Fruit fly (Drosophila melanogaster): Measurements from ENCODE around the gene CG7049.

CG7049 gene

DNA sequence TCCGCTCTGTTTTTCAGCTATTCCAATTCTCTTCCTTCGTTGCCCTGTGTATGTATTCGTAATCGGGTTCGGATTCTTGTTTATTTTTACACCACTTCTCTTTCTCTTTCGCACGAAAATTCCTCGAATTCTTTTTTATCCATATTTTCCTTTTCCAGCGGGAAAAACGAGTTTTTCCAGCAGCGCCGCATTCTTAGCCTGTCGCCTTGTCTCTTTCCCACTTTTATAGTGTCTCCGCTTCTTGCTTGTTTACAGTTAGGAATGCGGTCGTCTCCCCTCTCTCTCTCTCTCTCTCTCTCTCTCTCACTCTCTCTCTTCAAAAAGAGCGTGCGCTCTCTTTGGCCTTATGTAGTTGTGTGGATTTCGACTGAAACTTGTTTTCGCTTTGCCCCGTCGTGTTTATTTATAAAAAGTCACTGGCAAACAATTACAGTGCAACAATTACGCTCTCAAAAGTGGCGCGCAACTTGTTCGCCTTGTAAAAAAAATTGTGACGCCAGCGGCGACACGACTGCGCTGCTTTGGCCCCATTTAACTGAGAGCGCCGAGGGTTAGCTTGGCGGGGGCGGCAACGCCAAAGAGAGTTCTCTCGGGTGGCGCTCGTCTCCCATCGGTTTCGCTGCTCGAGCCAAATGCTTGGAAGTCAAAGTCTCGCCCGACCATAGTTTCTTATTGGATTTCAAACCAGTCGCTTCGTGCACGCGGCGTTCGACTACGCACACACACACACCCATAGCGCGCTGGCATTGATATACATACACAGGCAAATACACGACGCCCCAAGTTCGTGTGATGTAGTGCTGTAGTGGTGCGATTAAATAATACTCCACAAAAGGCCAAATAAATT, 44.7 kb downstream of the CG7049 start (continued):
- TF ChIP-seq CG17361 (GFP tag; IDR thresholded peaks at IDR 0.05) (no peak), CG6654 (GFP tag; optimal IDR thresholded peaks at IDR 0.05) (no peak), BEAF-32 (GFP tag; optimal IDR thresholded peaks at IDR 0.05) (no peak), Trl (optimal IDR thresholded peaks at IDR 0.05) (peak; percentile 97 to 100), Trl (GFP tag; optimal IDR thresholded peaks at IDR 0.05) (peak; percentile 83), CG9727 (GFP tag; optimal IDR thresholded peaks at IDR 0.05) (no peak), Med (GFP tag) (peak; percentile 91), slbo (GFP tag; IDR thresholded peaks at IDR 0.05) (0 out of 2 replicates have a peak, but pooled peaks have one; percentile 13), Scr (GFP tag; IDR thresholded peaks at IDR 0.05; ENCODE audit: partially characterized antibody) (peak; percentile 42; the same call in 1 of the 2 replicates), ewg (GFP tag; optimal IDR thresholded peaks at IDR 0.05) (peak; percentile 47), Fer2 (tag; optimal IDR thresholded peaks at IDR 0.05) (no peak), sima (GFP tag; optimal IDR thresholded peaks at IDR 0.05) (no peak), CG7745 (tag; optimal IDR thresholded peaks at IDR 0.05) (no peak), CG2875 (GFP tag; optimal IDR thresholded peaks at IDR 0.05) (no peak), CG12391 (tag; optimal IDR thresholded peaks at IDR 0.05) (no peak), HmgZ (tag; optimal IDR thresholded peaks at IDR 0.05) (peak; percentile 73), eve (GFP tag; optimal IDR thresholded peaks at IDR 0.05) (peak in 1 of 2 experiments; percentile 25), CG18011 (GFP tag; optimal IDR thresholded peaks at IDR 0.05) (peak; percentile 27), CG1233 (GFP tag; optimal IDR thresholded peaks at IDR 0.05) (peak; percentile 6), Rx (GFP tag; IDR thresholded peaks at IDR 0.05) (no peak), Lim3 (GFP tag; IDR thresholded peaks at IDR 0.05) (no peak), Tbp (GFP tag; optimal IDR thresholded peaks at IDR 0.05) (no peak), CG11456 (GFP tag; IDR thresholded peaks at IDR 0.05) (no peak), BtbVII (GFP tag; optimal IDR thresholded peaks at IDR 0.05) (peak; percentile 74), cg (GFP tag; optimal IDR thresholded peaks at IDR 0.05) (peak; percentile 83), jigr1 (GFP tag; IDR thresholded peaks at IDR 0.05) (no peak), CG1602 (GFP tag; optimal IDR thresholded peaks at IDR 0.05) (no peak), CG4854 (GFP tag; optimal IDR thresholded peaks at IDR 0.05) (no peak), TFAM (GFP tag; optimal IDR thresholded peaks at IDR 0.05) (no peak), CG4617 (GFP tag; optimal IDR thresholded peaks at IDR 0.05; ENCODE audit: borderline replicate concordance) (no peak), CG5953 (GFP tag; IDR thresholded peaks at IDR 0.05) (no peak), CHES-1-like (GFP tag; optimal IDR thresholded peaks at IDR 0.05) (peak; percentile 36), emc (GFP tag; optimal IDR thresholded peaks at IDR 0.05) (no peak), aop (GFP tag; IDR thresholded peaks at IDR 0.05) (no peak), Fer3 (tag; optimal IDR thresholded peaks at IDR 0.05) (peak; percentile 34), Gsc (GFP tag; IDR thresholded peaks at IDR 0.05) (no peak), HLH54F (GFP tag; optimal IDR thresholded peaks at IDR 0.05) (no peak), jing (GFP tag; optimal IDR thresholded peaks at IDR 0.05) (no peak), CG12071 (GFP tag; optimal IDR thresholded peaks at IDR 0.05) (peak; percentile 53), Max (GFP tag; optimal IDR thresholded peaks at IDR 0.05) (no peak), CG16863 (GFP tag; optimal IDR thresholded peaks at IDR 0.05) (peak; percentile 27), eyg (GFP tag; optimal IDR thresholded peaks at IDR 0.05) (peak; percentile 34), CG5180 (GFP tag; optimal IDR thresholded peaks at IDR 0.05) (peak; percentile 94), CG33557 (GFP tag; optimal IDR thresholded peaks at IDR 0.05) (peak; percentile 20), Doc2 (GFP tag; IDR thresholded peaks at IDR 0.05) (no peak), her (GFP tag; optimal IDR thresholded peaks at IDR 0.05) (peak; percentile 14), danr (GFP tag; IDR thresholded peaks at IDR 0.05) (no peak), CG12299 (tag; optimal IDR thresholded peaks at IDR 0.05) (peak; percentile 48), CG13894 (tag; optimal IDR thresholded peaks at IDR 0.05) (peak; percentile 65), CG3995 (GFP tag; optimal IDR thresholded peaks at IDR 0.05) (no peak)
